Fruit fly (Drosophila melanogaster) S2 (cell line): ENCODE measurements around the gene CG43251.

ENCODE experiments used
- CG8478 ChIP-seq: fragments of >200 bp; optimal IDR thresholded peaks from 2 replicates; lab custom pipeline; 2018
- CTCF ChIP-seq, 2 experiments: fragments of >200 bp; optimal IDR thresholded peaks; 2 replicates each; lab custom pipeline; 2018

The CG43251 gene

dm6 chr3L:20748577-20748976, 10.1 kb upstream of the CG43251 start:
- no peak for TF ChIP-seq CTCF (optimal IDR thresholded peaks at IDR 0.05; lab: Kevin White, UChicago)
- no peak for TF ChIP-seq CG8478 (lab: Kevin White, UChicago)

dm6 chr3L:20750391-20750790, 8.3 kb upstream of the CG43251 start:
- no peak for TF ChIP-seq CG8478 (lab: Kevin White, UChicago)
- TF ChIP-seq CTCF (optimal IDR thresholded peaks at IDR 0.05; lab: Kevin White, UChicago): no peak

DNA sequence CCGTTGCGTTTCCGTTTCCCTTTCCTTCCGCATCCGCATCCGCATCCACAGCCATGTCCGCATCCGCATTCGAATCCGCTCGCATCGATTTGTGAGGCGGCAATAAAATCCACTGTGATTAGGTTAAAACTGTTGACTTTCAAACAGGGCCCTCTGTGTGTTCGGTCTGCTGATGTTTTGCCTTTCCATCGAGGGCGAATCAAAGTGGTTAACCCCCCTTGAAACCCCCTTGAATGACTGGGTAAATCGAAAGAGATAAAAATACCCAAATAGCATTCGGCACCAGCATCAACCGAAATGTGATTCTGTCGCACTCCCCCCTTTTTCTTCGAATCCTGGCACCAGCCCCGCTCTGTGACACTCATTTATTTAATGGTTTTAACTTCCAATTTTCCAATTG, 5.7 kb upstream of the CG43251 start:
- TF ChIP-seq CTCF (optimal IDR thresholded peaks at IDR 0.05; lab: Kevin White, UChicago): no peak
- TF ChIP-seq CG8478 (lab: Kevin White, UChicago): no peak

- TF ChIP-seq CTCF (optimal IDR thresholded peaks at IDR 0.05; lab: Kevin White, UChicago): no peak
- TF ChIP-seq CG8478 (lab: Kevin White, UChicago): no peak
These were observed 3.1 kb upstream of the CG43251 start, which contains the start of gene CG33912 for dm6 chr3L:20755585-20755984. Gene CG33912 (minus strand): TSS chr3L:20755685.

- TF ChIP-seq CTCF (optimal IDR thresholded peaks at IDR 0.05; lab: Kevin White, UChicago) (no peak), CG8478 (lab: Kevin White, UChicago) (no peak)
These were observed 2.8 kb downstream of the CG43251 start for dm6 chr3L:20761482-20761881.

dm6 chr3L:20767227-20767626, 8.5 kb downstream of the CG43251 start:
- TF ChIP-seq CG8478 (lab: Kevin White, UChicago) (no peak), CTCF (optimal IDR thresholded peaks at IDR 0.05; lab: Kevin White, UChicago) (no peak)

- TF ChIP-seq CG8478 (lab: Kevin White, UChicago) (no peak), CTCF (optimal IDR thresholded peaks at IDR 0.05; lab: Kevin White, UChicago) (peak in 1 of 2 experiments; percentile 9)
These were observed 10.7 kb downstream of the CG43251 start, which contains the start of the genes CG4074 and CG4186 for dm6 chr3L:20769350-20769749. Gene CG4074 (minus strand): TSS chr3L:20769500. Gene CG4186 (plus strand): TSS chr3L:20769586.

dm6 chr3L:20771001-20771890, 12.6 kb downstream of the CG43251 start, which contains the start of the genes CG4042 and Pitslre:
Gene CG4042 (minus strand): TSS chr3L:20771507.
Gene Pitslre (plus strand): TSS chr3L:20771528.
- TF ChIP-seq CTCF (optimal IDR thresholded peaks at IDR 0.05; lab: Kevin White, UChicago) (no peak), CG8478 (lab: Kevin White, UChicago) (no peak)

DNA sequence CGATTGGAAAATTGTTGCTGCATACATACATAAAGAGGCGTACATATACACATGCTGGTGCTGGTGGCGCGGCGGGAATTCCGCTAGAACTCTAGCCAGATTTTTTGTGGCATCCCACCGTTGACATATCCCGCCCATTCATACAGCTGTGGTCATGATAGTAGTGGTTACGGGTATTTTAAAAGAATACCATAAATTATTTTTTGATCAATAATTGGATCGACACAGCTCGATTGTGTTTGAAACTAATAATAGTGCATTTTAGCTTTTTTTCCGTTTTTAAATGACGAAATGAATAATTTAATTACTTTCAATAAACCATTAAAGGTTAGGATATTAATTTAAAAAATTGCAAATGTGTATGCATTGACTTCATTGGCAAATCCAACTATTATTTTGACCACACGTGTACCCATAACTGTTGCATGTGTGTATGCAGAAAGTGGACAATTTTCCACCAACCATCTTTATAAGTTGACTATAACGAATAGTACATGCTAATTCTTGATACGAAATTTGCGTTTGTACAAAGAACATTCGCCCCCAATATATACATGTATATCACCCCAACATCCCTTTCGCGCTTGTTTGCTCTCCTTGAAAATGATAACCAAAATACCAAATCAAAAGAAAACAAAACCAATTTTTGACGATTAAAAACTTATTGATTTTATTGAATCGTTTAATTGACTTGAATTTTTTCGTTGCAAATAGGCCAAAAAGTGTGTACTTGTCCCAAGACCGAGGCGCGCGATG, 13.4 kb downstream of the CG43251 start:
- TF ChIP-seq CG8478 (lab: Kevin White, UChicago): no peak
- TF ChIP-seq CTCF (optimal IDR thresholded peaks at IDR 0.05; lab: Kevin White, UChicago): no peak

DNA sequence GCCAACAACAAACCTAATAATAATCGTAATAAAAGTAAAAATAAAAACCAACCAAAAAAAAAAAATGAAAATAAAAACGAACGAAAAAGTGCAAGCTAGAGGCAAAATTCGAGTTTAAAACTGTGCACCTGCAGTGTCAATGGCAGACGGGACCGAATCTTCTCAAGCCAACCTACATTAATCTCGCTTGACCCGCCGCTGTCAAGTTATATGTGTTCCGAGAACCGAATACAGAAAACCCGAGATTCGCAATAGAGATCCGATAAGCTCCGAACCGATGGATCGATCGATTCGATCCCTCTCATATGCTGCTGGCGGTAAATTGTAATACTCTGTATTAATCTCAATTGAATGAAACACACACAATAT, 13.9 kb downstream of the CG43251 start:
- TF ChIP-seq CTCF (optimal IDR thresholded peaks at IDR 0.05; lab: Kevin White, UChicago) (no peak), CG8478 (lab: Kevin White, UChicago) (no peak)

DNA sequence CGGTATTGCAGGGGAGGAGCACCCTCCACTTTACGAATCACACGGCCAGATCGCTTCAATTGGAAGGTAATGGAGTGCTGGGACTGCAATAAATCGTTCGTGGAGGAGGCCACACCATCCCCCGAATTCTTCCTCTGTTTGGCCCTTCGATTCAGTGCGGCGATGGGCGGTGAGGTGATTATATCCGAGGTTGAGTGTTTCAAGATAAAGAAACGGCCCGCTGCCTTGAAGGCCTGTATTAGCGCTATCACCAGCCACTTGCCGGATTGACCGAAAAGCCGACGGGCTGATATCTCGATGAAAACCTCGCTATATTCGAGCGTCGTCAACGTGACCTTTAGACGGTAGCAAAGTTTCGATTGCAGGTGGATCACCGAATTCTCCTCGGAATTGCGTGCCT, 18.8 kb downstream of the CG43251 start:
- TF ChIP-seq CTCF (optimal IDR thresholded peaks at IDR 0.05; lab: Kevin White, UChicago): no peak
- TF ChIP-seq CG8478 (lab: Kevin White, UChicago): no peak

DNA sequence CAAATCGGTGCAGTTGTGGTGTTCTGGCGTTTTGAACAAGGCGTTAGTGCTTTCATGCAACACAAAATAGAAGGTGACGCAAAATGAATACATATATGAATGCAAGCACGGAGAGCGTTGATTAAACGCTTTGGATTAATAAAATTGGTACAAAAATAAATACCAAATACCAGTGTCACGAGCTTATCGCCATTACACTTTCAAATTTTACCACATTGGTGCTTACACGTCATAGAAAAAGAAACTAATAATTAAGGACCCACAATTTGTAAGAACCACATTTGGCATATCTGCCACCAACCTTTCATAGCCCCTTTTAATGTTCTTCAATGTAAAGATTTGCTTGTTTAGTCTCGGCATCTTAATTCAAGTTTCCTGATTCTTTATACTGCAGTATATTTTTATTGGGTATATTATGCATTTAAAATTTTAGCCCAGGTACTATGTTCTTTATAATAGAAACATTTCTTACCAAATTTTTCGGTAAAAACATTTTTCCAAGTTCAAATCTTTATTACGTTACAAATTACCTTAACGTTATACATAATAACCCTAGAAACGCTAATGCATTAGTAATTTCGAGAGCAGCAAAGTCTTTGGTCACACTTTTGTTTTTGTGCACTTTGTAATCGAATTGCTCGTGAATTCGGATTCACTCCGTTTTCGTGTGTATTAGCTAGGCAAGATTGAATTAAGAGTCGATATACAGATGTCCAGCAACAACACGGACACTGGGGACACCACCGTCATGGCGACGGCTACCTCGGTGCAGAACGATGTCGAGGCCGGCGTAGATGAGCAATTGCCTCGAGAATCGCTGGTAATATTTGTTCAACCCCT, 19.8 kb downstream of the CG43251 start, which contains the start of the genes Pex16 and Pex14:
TSS of gene Pex16 (minus strand) at position 41 of the 840 bp plus-strand sequence.
TSS of gene Pex14 (plus strand) at position 576 of the 840 bp plus-strand sequence.
- TF ChIP-seq CTCF (optimal IDR thresholded peaks at IDR 0.05; lab: Kevin White, UChicago): no peak
- no peak for TF ChIP-seq CG8478 (lab: Kevin White, UChicago)

DNA sequence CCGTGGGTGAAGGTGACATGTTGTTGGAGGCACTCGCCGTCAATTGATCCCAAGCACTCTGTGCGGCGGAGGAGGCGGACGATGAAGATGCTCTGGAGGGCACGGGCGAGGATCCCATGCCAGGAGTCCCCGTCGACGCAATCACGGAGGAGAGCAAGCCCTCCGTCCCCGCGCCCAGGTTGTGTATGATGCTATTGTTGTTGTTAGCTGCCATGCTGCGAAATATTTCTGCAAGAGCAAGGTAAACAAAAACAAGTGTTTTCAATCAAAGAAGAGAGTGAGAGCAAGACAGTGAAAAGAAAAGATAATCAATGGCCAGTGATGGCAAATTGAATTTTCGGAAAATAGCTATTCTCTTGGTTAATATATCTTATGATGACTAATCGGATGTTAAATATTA, 25.7 kb downstream of the CG43251 start:
- TF ChIP-seq CTCF (optimal IDR thresholded peaks at IDR 0.05; lab: Kevin White, UChicago): no peak
- TF ChIP-seq CG8478 (lab: Kevin White, UChicago): no peak
